Fruit fly (Drosophila melanogaster) whole organism, prepupa: ENCODE data around the gene CG32243.

Experiments
- Blimp-1 ChIP-seq: fragments of 200-800 bp; sonication (Bioruptor generic); optimal IDR thresholded peaks from 3 replicates; lab custom pipeline; 2017; ENCODE audit warnings: missing biosample characterization, missing genetic modification characterization, mild to moderate bottlenecking, moderate library complexity, missing genetic modification reagents
- CG10631 ChIP-seq: fragments of 200-800 bp; sonication (Bioruptor generic); optimal IDR thresholded peaks from 2 replicates; lab custom pipeline; 2016; ENCODE audit warnings: missing biosample characterization, missing genetic modification characterization
- CG10669 ChIP-seq: fragments of 200-800 bp; sonication (Bioruptor generic); optimal IDR thresholded peaks from 3 replicates; lab custom pipeline; 2018; ENCODE audit warnings: missing biosample characterization, mild to moderate bottlenecking, missing genetic modification characterization, moderate library complexity
- CG11294 ChIP-seq: fragments of 200-800 bp; sonication (Bioruptor generic); IDR thresholded peaks from 2 replicates; pipeline ENCODE4 v1.3.6; 2022; ENCODE audit warnings: missing biosample characterization, missing genetic modification characterization
- CG11762 ChIP-seq: fragments of 200-800 bp; sonication (Bioruptor generic); optimal IDR thresholded peaks from 3 replicates; lab custom pipeline; 2016; ENCODE audit warnings: missing biosample characterization, missing genetic modification characterization; ENCODE audit not compliant: insufficient read depth
- CG1621 ChIP-seq: fragments of 200-800 bp; sonication (Bioruptor generic); optimal IDR thresholded peaks from 3 replicates; lab custom pipeline; 2018; ENCODE audit warnings: missing biosample characterization, mild to moderate bottlenecking, missing genetic modification characterization
- CG16779 ChIP-seq: fragments of 200-800 bp; sonication (Bioruptor generic); optimal IDR thresholded peaks from 3 replicates; lab custom pipeline; 2017; ENCODE audit warnings: missing biosample characterization, mild to moderate bottlenecking, missing genetic modification characterization
- CG3032 ChIP-seq: fragments of 200-800 bp; optimal IDR thresholded peaks from 2 replicates; lab custom pipeline; 2019; ENCODE audit warnings: missing biosample characterization, mild to moderate bottlenecking, missing genetic modification characterization, moderate library complexity
- CG31627 ChIP-seq: fragments of 200-800 bp; sonication (Bioruptor generic); optimal IDR thresholded peaks from 3 replicates; lab custom pipeline; 2016; ENCODE audit warnings: missing biosample characterization, missing genetic modification characterization
- CG32006 ChIP-seq: fragments of 200-800 bp; sonication (Bioruptor generic); optimal IDR thresholded peaks from 3 replicates; lab custom pipeline; 2017; ENCODE audit warnings: missing biosample characterization, mild to moderate bottlenecking, missing genetic modification characterization
- CG3919 ChIP-seq: fragments of 200-800 bp; sonication (Bioruptor generic); optimal IDR thresholded peaks from 3 replicates; lab custom pipeline; 2016; ENCODE audit warnings: missing biosample characterization, missing genetic modification characterization
- CG4318 ChIP-seq: fragments of 200-800 bp; sonication (Bioruptor generic); optimal IDR thresholded peaks from 3 replicates; lab custom pipeline; 2017; ENCODE audit warnings: missing biosample characterization, mild to moderate bottlenecking, missing genetic modification characterization
- CG6276 ChIP-seq: fragments of 200-800 bp; sonication (Bioruptor generic); optimal IDR thresholded peaks from 2 replicates; lab custom pipeline; 2017; ENCODE audit warnings: missing biosample characterization, mild to moderate bottlenecking, missing genetic modification characterization
- CG6792 ChIP-seq: fragments of 200-800 bp; sonication (Bioruptor generic); optimal IDR thresholded peaks from 3 replicates; lab custom pipeline; 2016; ENCODE audit warnings: missing biosample characterization, missing genetic modification characterization
- CG6854 ChIP-seq: fragments of 200-800 bp; sonication (Bioruptor generic); optimal IDR thresholded peaks from 2 replicates; lab custom pipeline; 2017; ENCODE audit warnings: missing biosample characterization, mild to moderate bottlenecking, missing genetic modification characterization
- CG7368 ChIP-seq: fragments of 200-800 bp; sonication (Bioruptor generic); optimal IDR thresholded peaks from 3 replicates; lab custom pipeline; 2016; ENCODE audit warnings: missing biosample characterization, missing genetic modification characterization
- CG8319 ChIP-seq: fragments of 200-800 bp; sonication (Bioruptor generic); optimal IDR thresholded peaks from 3 replicates; lab custom pipeline; 2016; ENCODE audit warnings: missing biosample characterization, missing genetic modification characterization
- CG8632 ChIP-seq: fragments of 200-800 bp; sonication (Bioruptor generic); optimal IDR thresholded peaks from 3 replicates; lab custom pipeline; 2016; ENCODE audit warnings: missing biosample characterization, missing genetic modification characterization
- CG9139 ChIP-seq: fragments of 200-800 bp; sonication (Bioruptor generic); optimal IDR thresholded peaks from 3 replicates; lab custom pipeline; 2017; ENCODE audit warnings: missing biosample characterization, mild to moderate bottlenecking, missing genetic modification characterization
- Eip75B ChIP-seq: fragments of 200-800 bp; sonication (Bioruptor generic); optimal IDR thresholded peaks from 3 replicates; lab custom pipeline; 2016; ENCODE audit warnings: missing biosample characterization, missing genetic modification characterization
- Eip78C ChIP-seq: fragments of 200-800 bp; sonication (Bioruptor generic); peaks from one replicate; lab custom pipeline; 2016; ENCODE audit warnings: missing biosample characterization, missing genetic modification characterization
- Eip93F ChIP-seq: fragments of 200-800 bp; sonication (Bioruptor generic); optimal IDR thresholded peaks from 2 replicates; lab custom pipeline; 2016; ENCODE audit warnings: missing biosample characterization, mild to moderate bottlenecking, missing genetic modification characterization
- Ets96B ChIP-seq: fragments of 200-800 bp; optimal IDR thresholded peaks from 2 replicates; lab custom pipeline; 2019; ENCODE audit warnings: missing biosample characterization, mild to moderate bottlenecking, missing genetic modification characterization, moderate library complexity
- Gug ChIP-seq: fragments of 200-800 bp; sonication (Bioruptor generic); IDR thresholded peaks from 2 replicates; pipeline ENCODE4 v1.3.6; 2022; ENCODE audit warnings: missing biosample characterization, missing genetic modification characterization
- Hr38 ChIP-seq: sonication (Bioruptor generic); optimal IDR thresholded peaks from 2 replicates; lab custom pipeline; 2016; ENCODE audit warnings: missing biosample characterization, missing genetic modification characterization
- Hr4 ChIP-seq: fragments of 200-800 bp; sonication (Bioruptor generic); optimal IDR thresholded peaks from 3 replicates; lab custom pipeline; 2016; ENCODE audit warnings: missing biosample characterization, missing genetic modification characterization
- Lpt ChIP-seq: fragments of 200-800 bp; sonication (Bioruptor generic); optimal IDR thresholded peaks from 3 replicates; lab custom pipeline; 2016; ENCODE audit warnings: missing biosample characterization, missing genetic modification characterization
- Smox ChIP-seq: fragments of 200-800 bp; sonication (Bioruptor generic); optimal IDR thresholded peaks from 3 replicates; lab custom pipeline; 2016; ENCODE audit warnings: missing biosample characterization, missing genetic modification characterization
- Sox102F ChIP-seq: fragments of 200-800 bp; sonication (Bioruptor generic); optimal IDR thresholded peaks from 2 replicates; lab custom pipeline; 2016; ENCODE audit warnings: missing biosample characterization, mild to moderate bottlenecking, missing genetic modification characterization
- Sox14 ChIP-seq: fragments of 200-800 bp; sonication (Bioruptor generic); optimal IDR thresholded peaks from 3 replicates; lab custom pipeline; 2016; ENCODE audit warnings: missing biosample characterization, missing genetic modification characterization
- Sox15 ChIP-seq: fragments of 200-800 bp; sonication (Bioruptor generic); optimal IDR thresholded peaks from 3 replicates; lab custom pipeline; 2016; ENCODE audit warnings: missing biosample characterization, missing genetic modification characterization
- dsx ChIP-seq: fragments of 200-800 bp; optimal IDR thresholded peaks from 3 replicates; lab custom pipeline; 2019; ENCODE audit warnings: missing biosample characterization, mild to moderate bottlenecking, missing genetic modification characterization, moderate library complexity; ENCODE audit not compliant: poor library complexity, severe bottlenecking
- eg ChIP-seq: fragments of 200-800 bp; sonication (Bioruptor generic); IDR thresholded peaks from 3 replicates; pipeline ENCODE4 v1.3.6; 2022; ENCODE audit warnings: missing biosample characterization, missing genetic modification characterization
- esn ChIP-seq: fragments of 200-800 bp; sonication (Bioruptor generic); optimal IDR thresholded peaks from 2 replicates; lab custom pipeline; 2016; ENCODE audit warnings: missing biosample characterization, mild to moderate bottlenecking, missing genetic modification characterization, moderate library complexity
- fd59A ChIP-seq: fragments of 200-800 bp; sonication (Bioruptor generic); optimal IDR thresholded peaks from 2 replicates; lab custom pipeline; 2017; ENCODE audit warnings: missing biosample characterization, mild to moderate bottlenecking, missing genetic modification characterization, missing genetic modification reagents
- net ChIP-seq: fragments of 200-800 bp; sonication (Bioruptor generic); optimal IDR thresholded peaks from 3 replicates; lab custom pipeline; 2016; ENCODE audit warnings: missing biosample characterization, missing genetic modification characterization
- pdm3 ChIP-seq: fragments of 200-800 bp; sonication (Bioruptor generic); optimal IDR thresholded peaks from 3 replicates; lab custom pipeline; 2016; ENCODE audit warnings: missing biosample characterization, missing genetic modification characterization
- salr ChIP-seq, 2 experiments: fragments of 200-800 bp; sonication (Bioruptor generic); optimal IDR thresholded peaks; 3 replicates each; lab custom pipeline; 2016 to 2018; ENCODE audit warnings: missing biosample characterization in 2 of 2, missing genetic modification characterization in 2 of 2, mild to moderate bottlenecking in 1 of 2
- ss ChIP-seq, 2 experiments: fragments of 200-800 bp; sonication (Bioruptor generic); optimal IDR thresholded peaks; 2 replicates in 1 of 2; 3 replicates in 1 of 2; lab custom pipeline; 2017 to 2018; ENCODE audit warnings: mild to moderate bottlenecking in 2 of 2, missing biosample characterization in 2 of 2, missing genetic modification characterization in 2 of 2, moderate library complexity in 1 of 2
- svp ChIP-seq: fragments of 200-800 bp; sonication (Bioruptor generic); peaks from one replicate; lab custom pipeline; 2016; ENCODE audit warnings: missing biosample characterization, missing genetic modification characterization
- topi ChIP-seq: fragments of 200-800 bp; sonication (Bioruptor generic); optimal IDR thresholded peaks from 3 replicates; lab custom pipeline; 2016; ENCODE audit warnings: missing biosample characterization, missing genetic modification characterization
- vri ChIP-seq: fragments of 200-800 bp; sonication (Bioruptor generic); optimal IDR thresholded peaks from 3 replicates; lab custom pipeline; 2016; ENCODE audit warnings: missing biosample characterization, mild to moderate bottlenecking, missing genetic modification characterization

Gene CG32243

DNA sequence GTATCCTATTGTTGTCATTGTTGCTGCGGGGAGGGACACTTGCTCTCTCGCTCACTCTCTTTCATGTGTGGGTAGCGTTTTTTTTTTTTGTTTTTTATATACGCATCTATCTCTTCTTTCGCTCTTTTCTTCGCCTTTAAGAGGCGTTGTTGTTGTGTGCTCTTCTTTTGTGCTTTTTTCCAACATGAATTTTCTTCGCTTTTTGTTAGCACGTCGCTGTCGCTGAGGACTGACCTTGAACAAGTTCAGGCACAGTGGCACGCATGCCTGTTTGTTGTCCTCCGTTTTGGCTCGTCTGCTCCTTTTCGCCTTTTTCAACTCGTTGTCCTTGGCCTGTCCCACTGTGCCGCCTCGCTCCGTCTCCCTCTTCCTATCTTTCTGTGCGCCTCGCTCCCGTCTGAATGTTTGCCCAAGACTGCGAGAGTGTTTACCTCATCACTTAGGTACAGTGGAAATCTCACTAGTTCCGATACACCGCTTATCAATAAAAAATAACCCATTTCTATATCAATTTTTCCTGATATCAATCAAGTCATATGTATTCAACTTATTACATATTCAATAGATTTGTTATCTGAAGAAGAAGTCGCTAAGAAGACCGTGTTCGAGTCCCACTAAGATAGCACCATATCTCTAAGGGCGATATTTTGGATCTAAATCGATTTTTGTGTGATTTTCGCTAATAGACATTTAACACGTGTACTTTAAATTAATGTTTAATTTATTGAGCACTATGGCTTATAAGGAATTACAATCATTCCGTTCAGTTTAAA lies 2.2 kb upstream of the CG32243 start (continued):
- TF ChIP-seq Blimp-1 (no peak), ss (GFP tag; optimal IDR thresholded peaks at IDR 0.05; lab: Kevin White, UChicago) (peak; percentile 96 to 98), pdm3 (GFP tag; lab: Kevin White, UChicago) (peak; percentile 74), Sox15 (peak; percentile 26), CG8319 (peak; percentile 72), net (GFP tag; lab: Kevin White, UChicago) (peak; percentile 88), CG6854 (GFP tag; lab: Kevin White, UChicago) (peak; percentile 25), CG11762 (GFP tag; lab: Kevin White, UChicago) (peak; percentile 30), topi (GFP tag; lab: Kevin White, UChicago) (peak; percentile 40), Sox14 (peak; percentile 79)

DNA sequence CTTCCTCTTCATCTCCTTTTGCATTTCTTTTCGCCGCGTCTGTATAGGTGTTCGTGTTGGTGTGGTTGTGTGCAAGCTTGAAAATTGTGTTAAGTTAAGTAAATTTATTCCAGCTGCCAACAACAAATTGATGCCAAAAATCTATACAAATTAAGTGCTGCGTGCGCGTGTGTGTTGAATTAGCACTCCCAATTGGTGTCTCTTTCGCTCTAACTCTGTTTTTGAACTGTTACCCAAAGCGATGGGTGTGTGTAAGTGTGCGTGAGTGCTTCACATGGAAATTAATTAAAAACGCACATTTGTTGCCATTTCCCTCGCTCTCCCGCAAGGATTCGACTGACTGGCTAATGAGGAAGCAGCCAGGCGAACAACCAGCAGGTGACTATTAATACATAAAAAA lies 1.5 kb upstream of the CG32243 start:
- TF ChIP-seq Sox102F (GFP tag; lab: Kevin White, UChicago) = no peak
- no peak for TF ChIP-seq Smox (GFP tag; lab: Kevin White, UChicago)
- TF ChIP-seq CG3032 (tag; lab: Kevin White, UChicago) = no peak
- TF ChIP-seq Gug (GFP tag; lab: Robert Waterston, UW) = no peak
- no peak for TF ChIP-seq CG6854 (GFP tag; lab: Kevin White, UChicago)
- TF ChIP-seq CG31627 = no peak
- no peak for TF ChIP-seq CG3919 (GFP tag; lab: Kevin White, UChicago)
- no peak for TF ChIP-seq Hr38 (GFP tag; lab: Kevin White, UChicago)
- no peak for TF ChIP-seq salr (GFP tag; optimal IDR thresholded peaks at IDR 0.05; lab: Kevin White, UChicago)
- no peak for TF ChIP-seq Lpt (GFP tag; lab: Kevin White, UChicago)

DNA sequence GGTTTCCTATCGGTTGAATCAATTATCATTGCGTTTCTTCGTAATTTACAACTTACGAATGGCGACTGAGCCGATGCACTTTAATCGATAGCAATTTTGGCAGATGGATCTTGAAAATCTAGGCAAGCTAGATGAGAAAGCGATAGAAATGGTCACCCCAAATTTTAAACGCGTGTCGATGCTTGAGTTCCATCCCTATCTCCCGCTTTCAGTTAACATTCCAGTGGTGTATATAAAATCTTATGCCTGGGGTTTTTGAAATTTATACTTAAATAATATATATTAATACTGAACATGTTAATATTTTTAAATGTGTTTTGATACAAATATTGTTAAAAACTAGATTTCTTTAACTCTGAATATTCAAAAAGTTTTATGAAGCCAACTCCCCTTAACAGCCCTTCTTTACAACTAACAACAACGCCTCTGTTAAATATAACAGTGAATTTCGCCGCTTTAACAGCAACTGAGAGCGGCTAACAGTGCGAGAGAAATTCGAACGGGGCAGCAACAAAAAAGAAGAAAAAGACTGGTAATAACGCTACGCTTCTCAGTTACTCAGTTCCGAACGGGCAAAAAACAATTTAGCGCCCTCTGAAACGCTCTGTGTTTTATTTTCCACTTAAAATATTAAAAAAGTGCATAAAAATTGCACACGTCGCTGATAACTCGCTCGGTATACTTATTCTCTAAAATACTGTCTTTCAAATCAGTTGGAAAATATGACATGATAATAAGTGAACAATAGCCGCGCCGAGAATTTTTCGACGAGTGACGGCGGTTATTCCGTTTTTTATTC lies 728 bp upstream of the CG32243 start, which contains the start of gene CG11357:
TSS of gene CG11357 (plus strand) at position 479 of the 799 bp plus-strand sequence.
- TF ChIP-seq CG16779 (tag; lab: Kevin White, UChicago) = peak; percentile 99
- peak; percentile 94 for TF ChIP-seq Sox15
- TF ChIP-seq CG9139 (GFP tag; lab: Kevin White, UChicago) = peak; percentile 97
- TF ChIP-seq CG6276 (GFP tag; lab: Kevin White, UChicago) = peak; percentile 98
- peak; percentile 93 for TF ChIP-seq CG4318
- TF ChIP-seq fd59A (GFP tag; lab: Kevin White, UChicago) = peak; percentile 89
- peak; percentile 90 to 95 for TF ChIP-seq salr (GFP tag; optimal IDR thresholded peaks at IDR 0.05; lab: Kevin White, UChicago)
- TF ChIP-seq Gug (GFP tag; lab: Robert Waterston, UW) = peak; percentile 98
- peak; percentile 99 for TF ChIP-seq Ets96B
- peak; percentile 97 for TF ChIP-seq CG3919 (GFP tag; lab: Kevin White, UChicago)
- TF ChIP-seq CG31627 = peak; percentile 91
- peak; percentile 99 for TF ChIP-seq Eip78C (GFP tag; lab: Kevin White, UChicago)
- peak; percentile 95 for TF ChIP-seq pdm3 (GFP tag; lab: Kevin White, UChicago)
- TF ChIP-seq CG10631 (GFP tag; lab: Kevin White, UChicago) = peak; percentile 98
- TF ChIP-seq CG32006 (GFP tag; lab: Kevin White, UChicago) = peak; percentile 98
- TF ChIP-seq Lpt (GFP tag; lab: Kevin White, UChicago) = peak; percentile 98
- peak; percentile 98 for TF ChIP-seq CG6792 (GFP tag; lab: Kevin White, UChicago)
- peak; percentile 99 for TF ChIP-seq dsx
- TF ChIP-seq Sox102F (GFP tag; lab: Kevin White, UChicago) = peak; percentile 97
- TF ChIP-seq eg (GFP tag; lab: Robert Waterston, UW) = peak; percentile 99
- peak; percentile 98 for TF ChIP-seq CG10669 (GFP tag; lab: Kevin White, UChicago)
- peak; percentile 94 for TF ChIP-seq CG7368
- TF ChIP-seq CG6854 (GFP tag; lab: Kevin White, UChicago) = peak; percentile 95
- TF ChIP-seq CG11294 (GFP tag; lab: Robert Waterston, UW) = peak; percentile 98
- peak; percentile 95 for TF ChIP-seq topi (GFP tag; lab: Kevin White, UChicago)
- TF ChIP-seq Eip93F (GFP tag; lab: Kevin White, UChicago) = peak; percentile 97
- TF ChIP-seq vri (GFP tag; lab: Kevin White, UChicago) = peak; percentile 94
- peak; percentile 97 for TF ChIP-seq svp (GFP tag; lab: Kevin White, UChicago)
- peak; percentile 99 for TF ChIP-seq net (GFP tag; lab: Kevin White, UChicago)
- peak; percentile 97 for TF ChIP-seq Hr4 (GFP tag; lab: Kevin White, UChicago)
- peak; percentile 95 for TF ChIP-seq Sox14
- TF ChIP-seq esn = peak; percentile 98
- TF ChIP-seq CG1621 (tag; lab: Kevin White, UChicago) = peak; percentile 95
- TF ChIP-seq Eip75B (GFP tag; lab: Kevin White, UChicago) = peak; percentile 94
- TF ChIP-seq CG8632 (GFP tag; lab: Kevin White, UChicago) = peak; percentile 99
